Worm (Caenorhabditis elegans) whole organism, L3 larva: ENCODE data around the gene F18C5.9.

Experiments used
- R02D3.7 ChIP-seq: fragments of 150-350 bp; optimal IDR thresholded peaks from 2 replicates; lab custom pipeline; 2014; ENCODE audit warnings: missing biosample characterization, missing genetic modification characterization
- ZK546.5 ChIP-seq: sonication (generic microtip); optimal IDR thresholded peaks from 2 replicates; lab custom pipeline; 2017; ENCODE audit warnings: missing biosample characterization, missing genetic modification characterization
- aly-2 ChIP-seq: fragments of 150-350 bp; optimal IDR thresholded peaks from 2 replicates; lab custom pipeline; 2014; ENCODE audit warnings: missing biosample characterization, missing genetic modification characterization
- ama-1 ChIP-seq: fragments of 150-350 bp; optimal IDR thresholded peaks from 2 replicates; lab custom pipeline; 2018
- ceh-28 ChIP-seq: fragments of 150-350 bp; optimal IDR thresholded peaks from 2 replicates; lab custom pipeline; 2014; ENCODE audit warnings: missing biosample characterization, missing genetic modification reagents, missing genetic modification characterization
- ceh-82 ChIP-seq: fragments of 150-350 bp; optimal IDR thresholded peaks from 2 replicates; lab custom pipeline; 2014; ENCODE audit warnings: missing biosample characterization, missing genetic modification characterization
- ceh-9 ChIP-seq: sonication (generic microtip); optimal IDR thresholded peaks from 2 replicates; lab custom pipeline; 2018; ENCODE audit warnings: missing biosample characterization, missing genetic modification characterization
- daf-12 ChIP-seq: fragments of 150-350 bp; optimal IDR thresholded peaks from 2 replicates; lab custom pipeline; 2014; ENCODE audit warnings: missing biosample characterization, missing genetic modification reagents, missing genetic modification characterization
- egl-27 ChIP-seq: sonication (generic microtip); optimal IDR thresholded peaks from 4 replicates; lab custom pipeline; 2017; ENCODE audit warnings: missing biosample characterization, missing genetic modification reagents, missing genetic modification characterization
- egl-5 ChIP-seq: fragments of 150-350 bp; optimal IDR thresholded peaks from 2 replicates; lab custom pipeline; 2017; ENCODE audit warnings: missing biosample characterization, missing genetic modification reagents, missing genetic modification characterization, inconsistent platforms
- elt-1 ChIP-seq: fragments of 150-350 bp; optimal IDR thresholded peaks from 2 replicates; lab custom pipeline; 2014; ENCODE audit warnings: missing biosample characterization, missing genetic modification characterization
- elt-2 ChIP-seq: sonication (generic microtip); optimal IDR thresholded peaks from 2 replicates; lab custom pipeline; 2016; ENCODE audit warnings: missing genetic modification reagents, mild to moderate bottlenecking, missing genetic modification characterization, missing compliant biosample characterization
- elt-3 ChIP-seq, 3 experiments: fragments of 150-350 bp in 1 of 3; sonication (generic microtip) in 2 of 3; optimal IDR thresholded peaks; 2 replicates in 2 of 3; 4 replicates in 1 of 3; lab custom pipeline; 2014 to 2017; ENCODE audit warnings: missing biosample characterization in 3 of 3, missing genetic modification characterization in 3 of 3
- eor-1 ChIP-seq, 2 experiments: fragments of 150-350 bp; optimal IDR thresholded peaks; 2 replicates each; lab custom pipeline; 2014 to 2018; ENCODE audit warnings: missing biosample characterization in 2 of 2, missing genetic modification characterization in 2 of 2
- fkh-10 ChIP-seq: sonication (generic microtip); optimal IDR thresholded peaks from 2 replicates; lab custom pipeline; 2017; ENCODE audit warnings: missing biosample characterization, missing genetic modification reagents, missing genetic modification characterization
- fkh-2 ChIP-seq: fragments of 150-350 bp; optimal IDR thresholded peaks from 2 replicates; lab custom pipeline; 2014; ENCODE audit warnings: missing biosample characterization, missing genetic modification reagents, missing genetic modification characterization
- lin-15B ChIP-seq: fragments of 150-350 bp; optimal IDR thresholded peaks from 2 replicates; lab custom pipeline; 2014; ENCODE audit warnings: missing biosample characterization, missing genetic modification characterization
- lin-39 ChIP-seq: fragments of 150-350 bp; optimal IDR thresholded peaks from 2 replicates; lab custom pipeline; 2018; ENCODE audit warnings: missing biosample characterization, missing genetic modification reagents, missing genetic modification characterization
- lsy-12 ChIP-seq: sonication (generic microtip); optimal IDR thresholded peaks from 2 replicates; lab custom pipeline; 2016; ENCODE audit warnings: mild to moderate bottlenecking, missing genetic modification characterization, missing compliant biosample characterization
- mdl-1 ChIP-seq: fragments of 150-350 bp; optimal IDR thresholded peaks from 2 replicates; lab custom pipeline; 2014; ENCODE audit warnings: missing biosample characterization, missing genetic modification characterization
- nfya-1 ChIP-seq: sonication (generic microtip); optimal IDR thresholded peaks from 2 replicates; lab custom pipeline; 2017; ENCODE audit warnings: missing genetic modification characterization, mild to moderate bottlenecking, missing compliant biosample characterization, antibody characterized with exemption, moderate library complexity; ENCODE audit not compliant: insufficient read depth
- nhr-11 ChIP-seq: fragments of 150-350 bp; optimal IDR thresholded peaks from 2 replicates; lab custom pipeline; 2014; ENCODE audit warnings: missing biosample characterization, missing genetic modification characterization
- nhr-12 ChIP-seq: fragments of 150-350 bp; optimal IDR thresholded peaks from 2 replicates; lab custom pipeline; 2014; ENCODE audit warnings: missing biosample characterization, missing genetic modification characterization
- nhr-23 ChIP-seq: fragments of 150-350 bp; optimal IDR thresholded peaks from 2 replicates; lab custom pipeline; 2014; ENCODE audit warnings: missing biosample characterization, missing genetic modification reagents, missing genetic modification characterization
- nhr-237 ChIP-seq: fragments of 150-350 bp; optimal IDR thresholded peaks from 2 replicates; lab custom pipeline; 2014; ENCODE audit warnings: missing biosample characterization, missing genetic modification characterization
- nhr-25 ChIP-seq: sonication (generic microtip); optimal IDR thresholded peaks from 2 replicates; lab custom pipeline; 2017; ENCODE audit warnings: missing biosample characterization, missing genetic modification characterization
- nhr-28 ChIP-seq: fragments of 150-350 bp; optimal IDR thresholded peaks from 2 replicates; lab custom pipeline; 2014; ENCODE audit warnings: missing biosample characterization, missing genetic modification characterization
- nhr-43 ChIP-seq: sonication (generic microtip); optimal IDR thresholded peaks from 2 replicates; lab custom pipeline; 2016; ENCODE audit warnings: mild to moderate bottlenecking, missing genetic modification characterization, missing compliant biosample characterization; ENCODE audit not compliant: poor library complexity, severe bottlenecking
- nhr-76 ChIP-seq: fragments of 150-350 bp; sonication (generic microtip); optimal IDR thresholded peaks from 5 replicates; lab custom pipeline; 2014; ENCODE audit warnings: missing biosample characterization, missing genetic modification characterization
- nhr-77 ChIP-seq: fragments of 150-350 bp; optimal IDR thresholded peaks from 2 replicates; lab custom pipeline; 2014; ENCODE audit warnings: missing biosample characterization, missing genetic modification characterization
- pha-4 ChIP-seq: fragments of 150-350 bp; optimal IDR thresholded peaks from 2 replicates; lab custom pipeline; 2014; ENCODE audit warnings: missing biosample characterization, missing genetic modification reagents, missing genetic modification characterization
- pqm-1 ChIP-seq: fragments of 150-350 bp; optimal IDR thresholded peaks from 2 replicates; lab custom pipeline; 2017; ENCODE audit warnings: missing biosample characterization, missing genetic modification characterization, inconsistent platforms
- sea-2 ChIP-seq: fragments of 150-350 bp; sonication (generic microtip); optimal IDR thresholded peaks from 4 replicates; lab custom pipeline; 2014; ENCODE audit warnings: missing biosample characterization, missing genetic modification reagents, missing genetic modification characterization
- skn-1 ChIP-seq: fragments of 150-350 bp; optimal IDR thresholded peaks from 2 replicates; lab custom pipeline; 2014; ENCODE audit warnings: missing biosample characterization, missing genetic modification characterization
- snpc-4 ChIP-seq: fragments of 150-350 bp; optimal IDR thresholded peaks from 2 replicates; lab custom pipeline; 2014; ENCODE audit warnings: missing biosample characterization, missing genetic modification characterization
- unc-39 ChIP-seq: sonication (generic microtip); optimal IDR thresholded peaks from 4 replicates; lab custom pipeline; 2017; ENCODE audit warnings: missing biosample characterization, missing genetic modification characterization
- unc-62 ChIP-seq: fragments of 150-350 bp; sonication (generic microtip); optimal IDR thresholded peaks from 4 replicates; lab custom pipeline; 2014; ENCODE audit warnings: missing biosample characterization, missing genetic modification reagents, missing genetic modification characterization
- zag-1 ChIP-seq: fragments of 150-350 bp; optimal IDR thresholded peaks from 2 replicates; lab custom pipeline; 2014; ENCODE audit warnings: missing biosample characterization, missing genetic modification characterization
- ztf-11 ChIP-seq: fragments of 150-350 bp; optimal IDR thresholded peaks from 2 replicates; lab custom pipeline; 2014; ENCODE audit warnings: missing biosample characterization, missing genetic modification characterization

F18C5.9 gene

ce11 chrII:6578378-6578777 is 11.4 kb downstream of the F18C5.9 start, which contains the start of gene sra-31:
Gene sra-31 (minus strand): TSS chrII:6578478.
- TF ChIP-seq pqm-1 (tag; lab: Kevin White, UChicago) = no peak
- no peak for TF ChIP-seq ZK546.5

- TF ChIP-seq lin-15B = no peak
- no peak for TF ChIP-seq elt-3 (tag; optimal IDR thresholded peaks at IDR 0.05; lab: Kevin White, UChicago)
- no peak for TF ChIP-seq sea-2 (GFP tag; lab: Kevin White, UChicago)
- TF ChIP-seq mdl-1 = no peak
- TF ChIP-seq nhr-28 (tag; lab: Kevin White, UChicago) = no peak
- no peak for TF ChIP-seq lin-39
- no peak for TF ChIP-seq nhr-11
- no peak for TF ChIP-seq ceh-9 (tag; lab: Kevin White, UChicago)
- TF ChIP-seq nfya-1 (tag; lab: Kevin White, UChicago) = no peak
- TF ChIP-seq nhr-23 (tag; lab: Kevin White, UChicago) = no peak
- TF ChIP-seq pha-4 = no peak
- no peak for TF ChIP-seq nhr-12 (tag; lab: Kevin White, UChicago)
- TF ChIP-seq zag-1 (tag; lab: Kevin White, UChicago) = no peak
- no peak for TF ChIP-seq skn-1 (tag; lab: Kevin White, UChicago)
- no peak for TF ChIP-seq nhr-237 (tag; lab: Kevin White, UChicago)
- TF ChIP-seq ama-1 (lab: Kevin White, UChicago) = no peak
- no peak for TF ChIP-seq ZK546.5
Observed at ce11 chrII:6581236-6581635, 14.3 kb downstream of the F18C5.9 start, which contains the start of gene C56C10.6. Gene C56C10.6 (minus strand): TSS chrII:6581336.

- TF ChIP-seq nhr-28 (tag; lab: Kevin White, UChicago) (no peak), nfya-1 (tag; lab: Kevin White, UChicago) (no peak), unc-39 (tag; lab: Kevin White, UChicago) (no peak), skn-1 (tag; lab: Kevin White, UChicago) (no peak), ama-1 (lab: Kevin White, UChicago) (no peak), nhr-12 (tag; lab: Kevin White, UChicago) (no peak), elt-1 (tag; lab: Kevin White, UChicago) (no peak), nhr-76 (tag; lab: Kevin White, UChicago) (no peak), egl-27 (tag; lab: Kevin White, UChicago) (no peak), snpc-4 (tag; lab: Kevin White, UChicago) (no peak), fkh-2 (tag; lab: Kevin White, UChicago) (no peak), aly-2 (no peak), nhr-77 (no peak), lin-39 (no peak), nhr-237 (tag; lab: Kevin White, UChicago) (no peak), elt-2 (tag; lab: Kevin White, UChicago) (no peak), pha-4 (no peak), egl-5 (tag; lab: Kevin White, UChicago) (no peak), elt-3 (tag; optimal IDR thresholded peaks at IDR 0.05; lab: Kevin White, UChicago) (no peak)
Observed at ce11 chrII:6582758-6583157, 15.8 kb downstream of the F18C5.9 start, which contains the start of gene C56C10.4. Gene C56C10.4 (plus strand): TSS chrII:6583058.

ce11 chrII:6587264-6587870 is 20.4 kb downstream of the F18C5.9 start, which contains the start of gene C56C10.7:
Gene C56C10.7 (minus strand): TSS chrII:6587575.
- TF ChIP-seq nhr-12 (tag; lab: Kevin White, UChicago) = no peak
- peak; percentile 26 for TF ChIP-seq nhr-25 (tag; lab: Kevin White, UChicago)
- TF ChIP-seq nhr-77 = peak; percentile 58
- peak; percentile 16 for TF ChIP-seq elt-2 (tag; lab: Kevin White, UChicago)
- no peak for TF ChIP-seq nhr-28 (tag; lab: Kevin White, UChicago)

- TF ChIP-seq fkh-10 (GFP tag; lab: Kevin White, UChicago) (peak; percentile 64), ceh-9 (tag; lab: Kevin White, UChicago) (no peak), unc-62 (peak; percentile 87), daf-12 (tag; lab: Kevin White, UChicago) (no peak), nhr-237 (tag; lab: Kevin White, UChicago) (no peak), fkh-2 (tag; lab: Kevin White, UChicago) (no peak), ceh-28 (tag; lab: Kevin White, UChicago) (peak; percentile 93), lin-39 (peak; percentile 85), nfya-1 (tag; lab: Kevin White, UChicago) (peak; percentile 94), nhr-43 (tag; lab: Kevin White, UChicago) (peak; percentile 94), skn-1 (tag; lab: Kevin White, UChicago) (peak; percentile 68), ztf-11 (tag; lab: Kevin White, UChicago) (no peak), nhr-25 (tag; lab: Kevin White, UChicago) (peak; percentile 94), eor-1 (tag; optimal IDR thresholded peaks at IDR 0.05; lab: Kevin White, UChicago) (peak in 1 of 2 experiments; percentile 75), ceh-82 (tag; lab: Kevin White, UChicago) (peak; percentile 91), nhr-12 (tag; lab: Kevin White, UChicago) (no peak), nhr-23 (tag; lab: Kevin White, UChicago) (peak; percentile 97), ama-1 (lab: Kevin White, UChicago) (peak; percentile 71), lsy-12 (tag; lab: Kevin White, UChicago) (peak; percentile 95), sea-2 (GFP tag; lab: Kevin White, UChicago) (peak; percentile 63), lin-15B (peak; percentile 91), egl-5 (tag; lab: Kevin White, UChicago) (peak; percentile 93), elt-3 (tag; optimal IDR thresholded peaks at IDR 0.05; lab: Kevin White, UChicago) (no peak), R02D3.7 (tag; lab: Kevin White, UChicago) (peak; percentile 89), unc-39 (tag; lab: Kevin White, UChicago) (no peak), mdl-1 (peak; percentile 64)
Observed at ce11 chrII:6588605-6589292, 21.8 kb downstream of the F18C5.9 start, which contains the start of gene icd-1. Gene icd-1 (minus strand): TSS chrII:6588655.
